Fruit fly (Drosophila melanogaster) whole organism, larva: ENCODE data around the gene 4E-T.

Experiments used
- noc ChIP-seq: fragments of 200-800 bp; sonication (Bioruptor generic); optimal IDR thresholded peaks from 3 replicates; lab custom pipeline; 2019; ENCODE audit warnings: missing biosample characterization, mild to moderate bottlenecking, missing genetic modification characterization, moderate library complexity

Gene 4E-T

dm6 chr4:958093-958649 is at the start of gene 4E-T:
TSS of gene 4E-T (minus strand) at chr4:958392.
- TF ChIP-seq noc (tag; lab: Kevin White, UChicago), result no peak

DNA sequence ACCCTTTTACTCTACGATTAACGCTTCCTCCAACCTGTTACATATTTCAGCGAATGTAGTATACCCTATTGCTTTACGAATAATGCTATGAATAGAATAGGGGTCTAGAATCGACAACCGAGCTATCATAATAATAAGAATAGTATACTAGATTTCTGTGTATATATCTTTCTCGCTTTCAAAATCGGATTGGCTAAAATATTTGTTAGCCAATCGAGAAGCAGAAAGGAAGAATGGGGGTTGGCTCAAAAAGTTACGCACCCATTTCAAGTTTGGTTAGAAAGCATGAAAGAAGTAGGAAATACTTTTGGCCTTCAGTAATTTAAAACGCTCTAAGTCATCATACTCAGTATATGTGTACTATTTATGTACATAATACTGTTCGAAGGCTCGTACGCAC is 37.8 kb upstream of the 4E-T start:
- no peak for TF ChIP-seq noc (tag; lab: Kevin White, UChicago)

- no peak for TF ChIP-seq noc (tag; lab: Kevin White, UChicago)
Observed at dm6 chr4:989058-989770, 31.0 kb upstream of the 4E-T start, which contains the start of gene toy. TSS of gene toy (plus strand) at chr4:989725.

DNA sequence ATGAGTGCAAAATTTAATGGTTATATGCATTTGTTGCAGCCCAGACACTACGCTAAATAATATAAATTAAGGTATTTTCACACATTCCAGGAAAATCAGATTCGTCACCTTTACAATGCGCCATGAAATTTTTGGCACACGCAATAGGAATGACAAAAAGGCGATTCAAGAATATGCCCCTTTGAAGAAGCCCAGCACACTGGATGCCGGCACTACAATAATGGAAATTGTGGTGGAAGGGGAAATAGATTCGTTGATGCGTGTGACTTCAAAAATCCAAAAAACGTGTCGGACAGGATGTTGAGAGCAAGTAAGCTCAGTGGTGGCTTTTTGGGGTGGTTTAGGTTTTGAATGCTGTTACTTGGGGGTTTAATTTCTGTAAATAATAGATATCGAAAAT is 30.2 kb upstream of the 4E-T start:
- TF ChIP-seq noc (tag; lab: Kevin White, UChicago), result no peak

DNA sequence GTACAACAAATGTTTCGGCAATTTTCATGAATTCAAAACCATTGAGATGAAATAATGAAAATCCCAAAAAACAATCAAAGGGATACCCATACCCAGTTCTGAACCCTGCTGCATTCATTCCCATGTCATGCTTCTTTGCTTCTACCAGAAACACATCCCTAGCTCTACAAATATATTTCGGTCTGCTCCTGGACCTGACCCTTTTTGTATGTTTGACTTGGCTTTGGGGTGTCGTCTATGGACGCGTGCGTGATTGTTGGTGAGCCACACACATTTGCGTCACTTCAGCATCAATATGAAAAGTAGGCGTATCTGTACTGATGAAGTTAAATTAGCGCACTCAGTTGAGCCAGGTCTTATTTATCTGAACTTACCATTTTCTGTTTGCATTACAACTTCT is 26.6 kb upstream of the 4E-T start:
- no peak for TF ChIP-seq noc (tag; lab: Kevin White, UChicago)

DNA sequence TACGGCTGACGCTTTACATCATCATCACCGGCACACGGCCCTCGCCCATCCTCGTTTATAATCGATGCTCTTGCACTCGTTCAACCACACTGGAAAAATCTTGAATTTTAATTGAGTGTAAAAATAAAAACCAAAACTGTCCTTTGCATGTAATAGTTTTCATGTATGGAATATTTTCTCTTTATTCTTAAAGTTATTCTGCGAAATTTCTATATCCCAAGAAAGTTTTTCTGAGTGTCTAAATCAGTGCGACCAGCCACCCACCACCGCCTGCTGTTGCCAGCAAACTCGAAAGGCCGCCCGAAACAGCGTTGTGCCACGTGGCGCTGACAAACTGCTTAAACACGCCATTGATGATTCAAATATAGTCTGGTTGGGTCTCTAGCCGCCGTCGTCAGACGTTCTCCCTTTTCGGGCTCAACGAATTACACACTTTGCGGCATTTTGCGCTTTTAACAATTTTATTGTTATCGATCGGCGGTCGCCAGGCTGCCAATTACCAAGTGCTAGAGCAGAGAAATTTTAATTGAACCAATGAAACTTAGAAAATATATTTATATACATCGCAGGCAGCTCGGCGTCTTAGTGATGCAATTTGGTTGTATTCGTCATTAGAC is 24.7 kb upstream of the 4E-T start:
- TF ChIP-seq noc (tag; lab: Kevin White, UChicago), result no peak

- no peak for TF ChIP-seq noc (tag; lab: Kevin White, UChicago)
Observed at dm6 chr4:981157-981556, 23.0 kb upstream of the 4E-T start.

- TF ChIP-seq noc (tag; lab: Kevin White, UChicago), result no peak
Observed at dm6 chr4:980475-980856, 22.3 kb upstream of the 4E-T start.

dm6 chr4:979634-980474 is 21.7 kb upstream of the 4E-T start:
- TF ChIP-seq noc (tag; lab: Kevin White, UChicago), result no peak

dm6 chr4:978439-978911 is 20.3 kb upstream of the 4E-T start, which contains the start of gene fuss:
TSS of gene fuss (minus strand) at chr4:978489.
- no peak for TF ChIP-seq noc (tag; lab: Kevin White, UChicago)

- no peak for TF ChIP-seq noc (tag; lab: Kevin White, UChicago)
Observed at dm6 chr4:976569-976968, 18.4 kb upstream of the 4E-T start.

DNA sequence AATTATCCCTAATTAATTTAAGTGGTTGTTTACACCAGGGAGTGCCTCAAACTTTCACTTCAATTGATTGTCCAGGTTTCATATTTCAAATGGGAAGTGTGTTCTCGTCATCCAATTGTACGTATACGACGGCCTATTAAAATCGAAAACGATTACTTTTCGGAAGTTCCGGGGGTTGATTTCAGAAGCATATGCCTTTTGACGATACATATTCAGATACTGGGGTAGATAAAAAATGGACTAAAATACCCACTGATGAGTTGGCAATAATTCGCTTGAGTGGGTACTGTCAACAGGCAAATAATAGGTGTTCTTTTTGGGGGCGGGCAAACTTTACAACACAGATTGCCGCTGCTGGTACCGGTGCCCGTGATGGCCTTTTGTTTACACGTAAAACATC is 16.4 kb upstream of the 4E-T start:
- TF ChIP-seq noc (tag; lab: Kevin White, UChicago), result no peak

- no peak for TF ChIP-seq noc (tag; lab: Kevin White, UChicago)
Observed at dm6 chr4:971084-971483, 12.9 kb upstream of the 4E-T start.

- TF ChIP-seq noc (tag; lab: Kevin White, UChicago), result no peak
Observed at dm6 chr4:963717-964116, 5.5 kb upstream of the 4E-T start.

- TF ChIP-seq noc (tag; lab: Kevin White, UChicago), result no peak
Observed at dm6 chr4:963193-963592, 5.0 kb upstream of the 4E-T start.

dm6 chr4:961045-961576 is 2.9 kb upstream of the 4E-T start:
- TF ChIP-seq noc (tag; lab: Kevin White, UChicago), result no peak
